Worm (Caenorhabditis elegans) whole organism, mixed stage, embryonic: Measurements from ENCODE around the gene tsp-3.

Source experiments
- elt-1 ChIP-seq: sonication (generic microtip); optimal IDR thresholded peaks from 2 replicates; lab custom pipeline; 2017; ENCODE audit warnings: missing genetic modification characterization, mild to moderate bottlenecking, missing compliant biosample characterization, antibody characterized with exemption, moderate library complexity, borderline replicate concordance; ENCODE audit not compliant: insufficient read depth
- lin-13 ChIP-seq: fragments of 150-350 bp; optimal IDR thresholded peaks from 2 replicates; lab custom pipeline; 2014; ENCODE audit warnings: missing biosample characterization, missing genetic modification characterization
- lsy-2 ChIP-seq: fragments of 150-350 bp; optimal IDR thresholded peaks from 2 replicates; lab custom pipeline; 2014; ENCODE audit warnings: missing biosample characterization, missing genetic modification characterization
- nhr-237 ChIP-seq: fragments of 150-350 bp; optimal IDR thresholded peaks from 2 replicates; lab custom pipeline; 2014; ENCODE audit warnings: missing biosample characterization, missing genetic modification characterization
- pha-4 ChIP-seq: fragments of 150-350 bp; optimal IDR thresholded peaks from 2 replicates; lab custom pipeline; 2018; ENCODE audit warnings: missing biosample characterization, missing genetic modification reagents, missing genetic modification characterization
- snpc-4 ChIP-seq: fragments of 150-350 bp; optimal IDR thresholded peaks from 2 replicates; lab custom pipeline; 2014; ENCODE audit warnings: missing biosample characterization, missing genetic modification characterization
- unc-62 ChIP-seq: fragments of 150-350 bp; optimal IDR thresholded peaks from 2 replicates; lab custom pipeline; 2014; ENCODE audit warnings: missing biosample characterization, missing genetic modification reagents, missing genetic modification characterization
- ztf-11 ChIP-seq: fragments of 150-350 bp; optimal IDR thresholded peaks from 2 replicates; lab custom pipeline; 2014; ENCODE audit warnings: missing biosample characterization, missing genetic modification characterization

DNA sequence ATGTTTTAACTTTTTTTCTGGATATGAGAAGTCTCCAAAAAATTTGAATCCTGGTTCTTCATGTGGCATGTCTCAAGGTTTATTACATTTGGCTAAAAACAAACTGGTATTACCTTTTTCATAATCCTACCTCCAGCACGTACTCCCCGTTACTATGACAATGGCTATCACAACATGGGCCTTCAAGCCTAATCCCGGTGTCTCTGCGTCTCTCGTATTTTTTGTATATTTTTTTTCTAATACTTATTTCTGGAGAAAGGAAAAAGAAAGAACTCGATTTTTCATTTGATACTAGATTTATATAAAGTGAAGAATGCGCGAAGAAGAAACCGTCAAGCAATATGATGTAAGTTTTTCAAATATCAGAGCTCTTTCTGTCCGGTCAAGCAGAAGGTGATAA, 33.8 kb downstream of the tsp-3 start, which contains the start of gene anoh-1:
- TF ChIP-seq nhr-237 (tag; lab: Kevin White, UChicago) (no peak), elt-1 (tag; lab: Kevin White, UChicago) (no peak), lin-13 (no peak), lsy-2 (tag; lab: Kevin White, UChicago) (no peak), snpc-4 (tag; lab: Kevin White, UChicago) (no peak), pha-4 (no peak), unc-62 (GFP tag; lab: Kevin White, UChicago) (no peak), ztf-11 (tag; lab: Kevin White, UChicago) (no peak)
